Worm (Caenorhabditis elegans): ENCODE measurements around the gene Y57G11B.8.

- TF ChIP-seq F13H6.1 (tag; optimal IDR thresholded peaks at IDR 0.05): peak; percentile 44
- TF ChIP-seq nhr-237 (tag; optimal IDR thresholded peaks at IDR 0.05): no peak
- no peak for TF ChIP-seq nhr-77 (tag; optimal IDR thresholded peaks at IDR 0.05)
- TF ChIP-seq elt-3 (tag; optimal IDR thresholded peaks at IDR 0.05): no peak
- no peak for TF ChIP-seq lin-13 (GFP tag; optimal IDR thresholded peaks at IDR 0.05)
- TF ChIP-seq sma-9 (GFP tag; optimal IDR thresholded peaks at IDR 0.05): peak; percentile 38
- TF ChIP-seq sma-9 (tag; optimal IDR thresholded peaks at IDR 0.05): no peak
- no peak for TF ChIP-seq lsy-2 (tag; optimal IDR thresholded peaks at IDR 0.05)
- no peak for TF ChIP-seq snpc-4 (tag; optimal IDR thresholded peaks at IDR 0.05)
- TF ChIP-seq unc-55 (GFP tag; optimal IDR thresholded peaks at IDR 0.05): no peak
- no peak for TF ChIP-seq elt-1 (tag; optimal IDR thresholded peaks at IDR 0.05)
- TF ChIP-seq skn-1 (tag; optimal IDR thresholded peaks at IDR 0.05): no peak
- no peak for TF ChIP-seq nhr-11 (tag; optimal IDR thresholded peaks at IDR 0.05)
These were observed 39.0 kb upstream of the Y57G11B.8 start for ce11 chrIV:14617498-14617897.

Data from whole organism, L2 larva.